Fruit fly (Drosophila melanogaster) whole organism, wandering third instar larva: ENCODE results near the gene CG1542.

Experiments
- CG32264 ChIP-seq: fragments of 200-800 bp; sonication (Bioruptor generic); optimal IDR thresholded peaks from 2 replicates; lab custom pipeline; 2016; ENCODE audit warnings: missing biosample characterization, missing genetic modification characterization
- CrebA ChIP-seq: fragments of 200-800 bp; sonication (Bioruptor generic); optimal IDR thresholded peaks from 2 replicates; lab custom pipeline; 2016; ENCODE audit warnings: missing biosample characterization, mild to moderate bottlenecking, missing genetic modification characterization, borderline replicate concordance
- Dif ChIP-seq: fragments of 200-275, 200-300 bp; sonication (Bioruptor generic); optimal IDR thresholded peaks from 2 replicates; lab custom pipeline; 2018; ENCODE audit warnings: missing biosample characterization, missing genetic modification characterization; ENCODE audit not compliant: partially characterized antibody
- Hnf4 ChIP-seq: fragments of 200-800 bp; sonication (Bioruptor generic); optimal IDR thresholded peaks from 2 replicates; lab custom pipeline; 2016; ENCODE audit warnings: missing biosample characterization, mild to moderate bottlenecking, missing genetic modification characterization
- Myc ChIP-seq: fragments of >200 bp; optimal IDR thresholded peaks from 2 replicates; lab custom pipeline; 2017
- Rel ChIP-seq, 2 experiments: fragments of 200-800 bp; sonication (Bioruptor generic) in 1 of 2; optimal IDR thresholded peaks; 2 replicates in 1 of 2; 3 replicates in 1 of 2; lab custom pipeline; 2016 to 2019; ENCODE audit warnings: mild to moderate bottlenecking in 2 of 2, missing biosample characterization in 2 of 2, missing genetic modification characterization in 2 of 2, moderate library complexity in 1 of 2
- Vsx2 ChIP-seq: fragments of 200-300, 225-300 bp; sonication (Bioruptor generic); optimal IDR thresholded peaks from 2 replicates; lab custom pipeline; 2018; ENCODE audit warnings: missing biosample characterization, missing genetic modification characterization; ENCODE audit not compliant: partially characterized antibody
- tai ChIP-seq: sonication (Bioruptor generic); optimal IDR thresholded peaks from 2 replicates; lab custom pipeline; 2016; ENCODE audit warnings: missing biosample characterization, missing genetic modification characterization

The CG1542 gene

DNA sequence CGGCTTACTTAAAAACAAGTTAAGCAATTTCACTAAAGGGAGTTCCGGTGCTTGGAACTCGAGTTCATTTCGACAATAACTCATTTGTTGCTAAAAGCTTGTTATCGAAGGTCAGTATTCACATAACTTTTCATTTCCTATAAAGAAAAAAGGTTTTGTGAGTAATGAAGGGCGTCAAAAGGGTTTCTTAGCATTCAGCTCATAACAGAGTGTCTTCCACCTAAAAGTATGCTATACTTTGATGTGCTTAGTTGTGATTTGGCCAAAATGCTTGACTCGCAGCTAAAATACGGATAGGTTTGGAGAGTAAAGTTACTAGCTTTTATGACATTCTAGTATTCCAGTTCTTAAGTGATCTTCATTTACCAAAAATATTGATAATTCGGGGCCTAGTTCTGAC is 50.7 kb downstream of the CG1542 start:
- no peak for TF ChIP-seq tai (GFP tag; lab: Kevin White, UChicago)
- TF ChIP-seq Hnf4 (GFP tag; lab: Kevin White, UChicago): no peak
- TF ChIP-seq CG32264 (GFP tag; lab: Kevin White, UChicago): no peak
- TF ChIP-seq Rel (GFP tag; optimal IDR thresholded peaks at IDR 0.05; lab: Kevin White, UChicago): no peak
- no peak for TF ChIP-seq Rel (tag; optimal IDR thresholded peaks at IDR 0.05; lab: Kevin White, UChicago)
- TF ChIP-seq CrebA: no peak
- TF ChIP-seq Dif: no peak
- no peak for TF ChIP-seq Vsx2 (GFP tag; lab: Kevin White, UChicago)
- TF ChIP-seq Myc (lab: Kevin White, UChicago): peak; percentile 21
